Worm (Caenorhabditis elegans) whole organism, L4 larva: ENCODE measurements around the gene H06I04.3.

Source experiments
- T20F7.1 ChIP-seq: fragments of 200-800 bp; sonication (Bioruptor generic); optimal IDR thresholded peaks from 2 replicates; lab custom pipeline; 2018; ENCODE audit warnings: mild to moderate bottlenecking, missing genetic modification characterization, missing compliant biosample characterization
- Y5F2A.4 ChIP-seq: fragments of 200-800 bp; sonication (Bioruptor generic); optimal IDR thresholded peaks from 2 replicates; lab custom pipeline; 2018; ENCODE audit warnings: mild to moderate bottlenecking, missing genetic modification characterization, missing compliant biosample characterization
- ZK337.2 ChIP-seq: fragments of 200-800 bp; sonication (Bioruptor generic); IDR thresholded peaks from 2 replicates; pipeline ENCODE4 v1.3.6; 2022; ENCODE audit warnings: missing genetic modification reagents, missing genetic modification characterization, missing compliant biosample characterization
- aha-1 ChIP-seq: fragments of 150-350 bp; peaks from one replicate; lab custom pipeline; 2014; ENCODE audit warnings: missing biosample characterization, missing genetic modification characterization
- attf-4 ChIP-seq: sonication (generic microtip); optimal IDR thresholded peaks from 3 replicates; lab custom pipeline; 2017; ENCODE audit warnings: missing biosample characterization, missing genetic modification characterization
- ces-1 ChIP-seq: fragments of 150-350 bp; sonication (generic microtip); optimal IDR thresholded peaks from 4 replicates; lab custom pipeline; 2014; ENCODE audit warnings: missing biosample characterization, missing genetic modification reagents, missing genetic modification characterization
- daf-16 ChIP-seq, 3 experiments: sonication (generic microtip); optimal IDR thresholded peaks; 2 replicates each; lab custom pipeline; 2016 to 2017; ENCODE audit warnings: missing genetic modification characterization in 3 of 3, missing genetic modification reagents in 3 of 3, mild to moderate bottlenecking in 2 of 3, missing compliant biosample characterization in 2 of 3, missing biosample characterization in 1 of 3, moderate library complexity in 1 of 3
- dmd-6 ChIP-seq: fragments of 200-800 bp; sonication (Bioruptor generic); IDR thresholded peaks from 2 replicates; pipeline ENCODE4 v1.3.6; 2022; ENCODE audit warnings: missing genetic modification reagents, missing genetic modification characterization, missing compliant biosample characterization
- dpl-1 ChIP-seq: fragments of 150-350 bp; optimal IDR thresholded peaks from 2 replicates; lab custom pipeline; 2014; ENCODE audit warnings: missing biosample characterization, missing genetic modification reagents, missing genetic modification characterization
- dve-1 ChIP-seq: sonication (generic microtip); optimal IDR thresholded peaks from 2 replicates; lab custom pipeline; 2017; ENCODE audit warnings: antibody characterized with exemption, mild to moderate bottlenecking, missing genetic modification characterization, missing compliant biosample characterization; ENCODE audit not compliant: insufficient read depth
- egl-43 ChIP-seq: fragments of 200-800 bp; sonication (Bioruptor generic); IDR thresholded peaks from 2 replicates; pipeline ENCODE4 v1.3.6; 2022; ENCODE audit warnings: missing genetic modification reagents, missing genetic modification characterization, missing compliant biosample characterization
- fos-1 ChIP-seq: fragments of 150-350 bp; optimal IDR thresholded peaks from 2 replicates; lab custom pipeline; 2014; ENCODE audit warnings: missing biosample characterization, missing genetic modification characterization
- hif-1 ChIP-seq, 2 experiments: sonication (generic microtip); optimal IDR thresholded peaks; 2 replicates each; lab custom pipeline; 2016 to 2017; ENCODE audit warnings: missing compliant biosample characterization in 2 of 2, missing genetic modification characterization in 2 of 2, missing genetic modification reagents in 2 of 2, missing genotype in 2 of 2, mild to moderate bottlenecking in 1 of 2
- hlh-11 ChIP-seq: fragments of 200-800 bp; sonication (Bioruptor generic); optimal IDR thresholded peaks from 2 replicates; lab custom pipeline; 2018; ENCODE audit warnings: mild to moderate bottlenecking, missing genetic modification characterization, missing compliant biosample characterization
- hlh-30 ChIP-seq: sonication (generic microtip); optimal IDR thresholded peaks from 2 replicates; lab custom pipeline; 2017; ENCODE audit warnings: antibody characterized with exemption, mild to moderate bottlenecking, missing genetic modification characterization, missing compliant biosample characterization; ENCODE audit not compliant: insufficient read depth
- hmg-1.1 ChIP-seq: fragments of 200-800 bp; sonication (Bioruptor generic); IDR thresholded peaks from 2 replicates; pipeline ENCODE4 v1.3.6; 2022; ENCODE audit warnings: missing genetic modification reagents, missing genetic modification characterization, missing compliant biosample characterization
- lim-7 ChIP-seq: fragments of 200-800 bp; sonication (Bioruptor generic); IDR thresholded peaks from 2 replicates; pipeline ENCODE4 v1.3.6; 2022; ENCODE audit warnings: missing genetic modification characterization, missing compliant biosample characterization
- lin-1 ChIP-seq: fragments of 200-800 bp; sonication (Bioruptor generic); IDR thresholded peaks from 2 replicates; pipeline ENCODE4 v1.3.6; 2022; ENCODE audit warnings: missing genetic modification reagents, missing genetic modification characterization, missing compliant biosample characterization
- lin-38 ChIP-seq: fragments of 200-800 bp; sonication (Bioruptor generic); IDR thresholded peaks from 2 replicates; pipeline ENCODE4 v1.3.6; 2022; ENCODE audit warnings: missing genetic modification reagents, missing genetic modification characterization, missing compliant biosample characterization
- lsy-2 ChIP-seq, 2 experiments: fragments of 150-350 bp in 1 of 2; sonication (generic microtip) in 1 of 2; optimal IDR thresholded peaks; 2 replicates each; lab custom pipeline; 2014 to 2017; ENCODE audit warnings: missing biosample characterization in 2 of 2, missing genetic modification characterization in 2 of 2
- mep-1 ChIP-seq: fragments of 150-350 bp; sonication (generic microtip); optimal IDR thresholded peaks from 3 replicates; lab custom pipeline; 2014; ENCODE audit warnings: missing biosample characterization, missing genetic modification characterization
- mes-2 ChIP-seq: sonication (generic microtip); optimal IDR thresholded peaks from 2 replicates; lab custom pipeline; 2016; ENCODE audit warnings: missing genotype, mild to moderate bottlenecking, missing genetic modification characterization, missing compliant biosample characterization; ENCODE audit not compliant: poor library complexity, severe bottlenecking
- nhr-237 ChIP-seq: sonication (generic microtip); optimal IDR thresholded peaks from 2 replicates; lab custom pipeline; 2017; ENCODE audit warnings: missing biosample characterization, missing genetic modification characterization
- nhr-25 ChIP-seq: sonication (generic microtip); optimal IDR thresholded peaks from 2 replicates; lab custom pipeline; 2017; ENCODE audit warnings: missing genetic modification characterization, mild to moderate bottlenecking, missing compliant biosample characterization, antibody characterized with exemption, moderate library complexity, borderline replicate concordance; ENCODE audit not compliant: insufficient read depth
- nhr-28 ChIP-seq: fragments of 150-350 bp; optimal IDR thresholded peaks from 2 replicates; lab custom pipeline; 2014; ENCODE audit warnings: missing biosample characterization, missing genetic modification characterization
- nhr-76 ChIP-seq: fragments of 150-350 bp; optimal IDR thresholded peaks from 2 replicates; lab custom pipeline; 2014; ENCODE audit warnings: missing biosample characterization, missing genetic modification characterization
- nhr-77 ChIP-seq: fragments of 150-350 bp; optimal IDR thresholded peaks from 2 replicates; lab custom pipeline; 2014; ENCODE audit warnings: missing biosample characterization, missing genetic modification characterization
- pha-4 ChIP-seq, 2 experiments: fragments of 150-350 bp in 1 of 2; fragments of 200-800 bp in 1 of 2; sonication (Bioruptor generic) in 1 of 2; IDR thresholded peaks in 1 of 2; optimal IDR thresholded peaks in 1 of 2; 2 replicates each; pipeline versions ENCODE4 v1.3.6 to Lab custom; 2014 to 2022; ENCODE audit warnings: missing genetic modification characterization in 2 of 2, missing genetic modification reagents in 2 of 2, missing biosample characterization in 1 of 2, missing compliant biosample characterization in 1 of 2
- php-3 ChIP-seq: fragments of 200-800 bp; sonication (Bioruptor generic); IDR thresholded peaks from 2 replicates; pipeline ENCODE4 v1.3.6; 2022; ENCODE audit warnings: missing genetic modification reagents, missing genetic modification characterization, missing compliant biosample characterization
- pqm-1 ChIP-seq: sonication (generic microtip); optimal IDR thresholded peaks from 2 replicates; lab custom pipeline; 2017; ENCODE audit warnings: missing biosample characterization, missing genetic modification characterization
- rbr-2 ChIP-seq: sonication (generic microtip); optimal IDR thresholded peaks from 2 replicates; lab custom pipeline; 2016; ENCODE audit warnings: missing genotype, missing genetic modification characterization, missing compliant biosample characterization
- snpc-1.2 ChIP-seq: fragments of 200-800 bp; sonication (Bioruptor generic); IDR thresholded peaks from 2 replicates; pipeline ENCODE4 v1.3.6; 2022; ENCODE audit warnings: missing genetic modification reagents, missing genetic modification characterization, missing compliant biosample characterization
- unc-130 ChIP-seq: sonication (generic microtip); optimal IDR thresholded peaks from 2 replicates; lab custom pipeline; 2016; ENCODE audit warnings: missing genetic modification reagents, missing genetic modification characterization, missing compliant biosample characterization
- zip-2 ChIP-seq: fragments of 150-350 bp; optimal IDR thresholded peaks from 2 replicates; lab custom pipeline; 2014; ENCODE audit warnings: missing biosample characterization, missing genetic modification characterization

The H06I04.3 gene

ce11 chrIII:3033507-3033906 lies 36.8 kb upstream of the H06I04.3 start:
- TF ChIP-seq ZK337.2 (GFP tag; lab: Robert Waterston, UW) (no peak), nhr-76 (tag; lab: Kevin White, UChicago) (no peak), daf-16 (GFP tag; optimal IDR thresholded peaks at IDR 0.05; lab: Kevin White, UChicago) (no peak), daf-16 (tag; optimal IDR thresholded peaks at IDR 0.05; lab: Kevin White, UChicago) (no peak), pha-4 (GFP tag; IDR thresholded peaks at IDR 0.05; lab: Robert Waterston, UW) (no peak), pha-4 (tag; optimal IDR thresholded peaks at IDR 0.05; lab: Kevin White, UChicago) (no peak), lin-38 (GFP tag; lab: Robert Waterston, UW) (no peak), pqm-1 (tag; lab: Kevin White, UChicago) (no peak), egl-43 (GFP tag; lab: Robert Waterston, UW) (no peak), fos-1 (tag; lab: Kevin White, UChicago) (no peak), unc-130 (GFP tag; lab: Kevin White, UChicago) (no peak), lim-7 (GFP tag; lab: Robert Waterston, UW) (no peak), snpc-1.2 (GFP tag; lab: Robert Waterston, UW) (no peak), hif-1 (tag; optimal IDR thresholded peaks at IDR 0.05; lab: Kevin White, UChicago) (no peak), mes-2 (tag; lab: Kevin White, UChicago) (no peak), php-3 (GFP tag; lab: Robert Waterston, UW) (no peak), hmg-1.1 (GFP tag; lab: Robert Waterston, UW) (no peak), nhr-77 (tag; lab: Kevin White, UChicago) (no peak), nhr-25 (tag; lab: Kevin White, UChicago) (no peak), aha-1 (tag; lab: Kevin White, UChicago) (no peak)

ce11 chrIII:3033931-3034330 lies 36.4 kb upstream of the H06I04.3 start:
- TF ChIP-seq attf-4 (tag; lab: Kevin White, UChicago) (no peak), pha-4 (GFP tag; IDR thresholded peaks at IDR 0.05; lab: Robert Waterston, UW) (no peak), pha-4 (tag; optimal IDR thresholded peaks at IDR 0.05; lab: Kevin White, UChicago) (no peak), aha-1 (tag; lab: Kevin White, UChicago) (peak; percentile 10), zip-2 (tag; lab: Kevin White, UChicago) (no peak)

ce11 chrIII:3034458-3034857 lies 35.9 kb upstream of the H06I04.3 start:
- TF ChIP-seq T20F7.1 (GFP tag; lab: Kevin White, UChicago), result no peak
- no peak for TF ChIP-seq rbr-2 (tag; lab: Kevin White, UChicago)
- TF ChIP-seq hlh-30 (tag; lab: Kevin White, UChicago), result peak; percentile 63
- TF ChIP-seq mes-2 (tag; lab: Kevin White, UChicago), result peak; percentile 22
- no peak for TF ChIP-seq daf-16 (GFP tag; optimal IDR thresholded peaks at IDR 0.05; lab: Kevin White, UChicago)
- TF ChIP-seq daf-16 (tag; optimal IDR thresholded peaks at IDR 0.05; lab: Kevin White, UChicago), result peak; percentile 51
- TF ChIP-seq ZK337.2 (GFP tag; lab: Robert Waterston, UW), result no peak
- peak; percentile 26 for TF ChIP-seq nhr-28 (tag; lab: Kevin White, UChicago)
- no peak for TF ChIP-seq Y5F2A.4
- TF ChIP-seq dve-1 (tag; lab: Kevin White, UChicago), result peak; percentile 22
- TF ChIP-seq dpl-1 (GFP tag; lab: Kevin White, UChicago), result no peak
- peak in 1 of 2 experiments; percentile 19 for TF ChIP-seq lsy-2 (tag; optimal IDR thresholded peaks at IDR 0.05; lab: Kevin White, UChicago)
- no peak for TF ChIP-seq ces-1 (GFP tag; lab: Kevin White, UChicago)
- peak; percentile 35; the same call in 1 of the 2 replicates for TF ChIP-seq dmd-6
- no peak for TF ChIP-seq nhr-237
- TF ChIP-seq lin-1 (GFP tag; lab: Robert Waterston, UW), result no peak
- peak; percentile 48 for TF ChIP-seq hlh-11 (tag; lab: Kevin White, UChicago)
- TF ChIP-seq mep-1, result no peak
- TF ChIP-seq, all 104 proteins: peak for 8
